Worm (Caenorhabditis elegans) whole organism, midembryonic: Measurements from ENCODE around the gene col-117.

ENCODE experiments used
- med-1 ChIP-seq: sonication (generic microtip); optimal IDR thresholded peaks from 2 replicates; lab custom pipeline; 2017; ENCODE audit warnings: missing genetic modification characterization, mild to moderate bottlenecking, missing compliant biosample characterization, antibody characterized with exemption, missing genetic modification reagents; ENCODE audit not compliant: insufficient read depth
- ref-1 ChIP-seq: fragments of 200-800 bp; sonication (Bioruptor generic); conservative IDR thresholded peaks from 2 replicates; pipeline ENCODE4 v1.3.6; 2022; ENCODE audit warnings: missing genetic modification reagents, missing genetic modification characterization, missing compliant biosample characterization

DNA sequence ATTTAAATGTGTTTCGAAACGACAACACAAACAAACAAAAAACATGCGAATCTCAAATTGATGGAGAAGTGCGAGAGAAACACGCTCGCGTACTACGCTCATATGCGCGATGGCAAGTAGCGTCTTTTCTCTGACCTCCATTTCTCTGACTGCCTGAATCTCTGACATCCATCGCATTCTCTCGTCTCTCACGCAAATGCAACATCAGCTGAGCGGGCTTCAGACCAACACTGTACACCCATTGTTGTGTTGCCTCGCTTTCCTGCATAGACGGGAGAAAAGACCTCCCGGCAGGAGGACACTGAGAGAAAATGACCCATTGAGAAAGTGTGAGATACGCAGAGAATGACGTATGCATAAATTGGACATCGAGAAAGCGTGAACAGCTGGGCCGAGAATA lies 41.8 kb downstream of the col-117 start:
- TF ChIP-seq med-1 (GFP tag; lab: Kevin White, UChicago) (no peak), ref-1 (GFP tag; lab: Robert Waterston, UW) (no peak)
